Worm (Caenorhabditis elegans) whole organism, early embryonic: ENCODE results near the gene pes-10.

Source experiments
- B0310.2 ChIP-seq: sonication (generic microtip); optimal IDR thresholded peaks from 2 replicates; lab custom pipeline; 2016; ENCODE audit warnings: mild to moderate bottlenecking, missing genetic modification characterization, missing compliant biosample characterization
- F13C5.2 ChIP-seq: sonication (generic microtip); optimal IDR thresholded peaks from 2 replicates; lab custom pipeline; 2017; ENCODE audit warnings: mild to moderate bottlenecking, missing genetic modification characterization, inconsistent platforms, missing compliant biosample characterization
- aly-1 ChIP-seq: sonication (generic microtip); optimal IDR thresholded peaks from 2 replicates; lab custom pipeline; 2016; ENCODE audit warnings: missing genetic modification characterization, missing compliant biosample characterization
- ama-1 ChIP-seq: fragments of 150-350 bp; optimal IDR thresholded peaks from 2 replicates; lab custom pipeline; 2014
- ceh-13 ChIP-seq: fragments of 200-800 bp; sonication (Bioruptor generic); optimal IDR thresholded peaks from 2 replicates; lab custom pipeline; 2018; ENCODE audit warnings: mild to moderate bottlenecking, missing genetic modification characterization, missing compliant biosample characterization
- flt-1 ChIP-seq: fragments of 200-800 bp; sonication (Bioruptor generic); IDR thresholded peaks from 2 replicates; pipeline ENCODE4 v1.3.6; 2022; ENCODE audit warnings: missing genetic modification characterization, missing compliant biosample characterization
- hmg-4 ChIP-seq: fragments of 200-800 bp; sonication (Bioruptor generic); optimal IDR thresholded peaks from 2 replicates; lab custom pipeline; 2018; ENCODE audit warnings: mild to moderate bottlenecking, missing genetic modification characterization, missing compliant biosample characterization
- hnd-1 ChIP-seq: sonication (generic microtip); optimal IDR thresholded peaks from 2 replicates; lab custom pipeline; 2016; ENCODE audit warnings: missing genetic modification characterization, missing compliant biosample characterization
- pes-1 ChIP-seq: fragments of 200-800 bp; sonication (Bioruptor generic); IDR thresholded peaks from 2 replicates; pipeline ENCODE4 v1.3.6; 2022; ENCODE audit warnings: missing genetic modification reagents, missing genetic modification characterization, missing compliant biosample characterization
- scrt-1 ChIP-seq: fragments of 200-800 bp; sonication (Bioruptor generic); IDR thresholded peaks from 2 replicates; pipeline ENCODE4 v1.3.6; 2022; ENCODE audit warnings: missing genetic modification characterization, missing compliant biosample characterization
- sea-1 ChIP-seq: fragments of 200-800 bp; sonication (Bioruptor generic); conservative IDR thresholded peaks from 2 replicates; pipeline ENCODE4 v1.3.6; 2022; ENCODE audit warnings: missing genetic modification characterization, missing compliant biosample characterization
- tbx-11 ChIP-seq: fragments of 200-800 bp; sonication (Bioruptor generic); IDR thresholded peaks from 2 replicates; pipeline ENCODE4 v1.3.6; 2022; ENCODE audit warnings: missing genetic modification characterization, missing compliant biosample characterization
- tbx-37 ChIP-seq: fragments of 200-800 bp; sonication (Bioruptor generic); conservative IDR thresholded peaks from 2 replicates; pipeline ENCODE4 v1.3.6; 2022; ENCODE audit warnings: missing genetic modification reagents, missing genetic modification characterization, missing compliant biosample characterization
- tra-4 ChIP-seq: sonication (generic microtip); optimal IDR thresholded peaks from 2 replicates; lab custom pipeline; 2017; ENCODE audit warnings: missing genetic modification characterization, missing compliant biosample characterization

DNA sequence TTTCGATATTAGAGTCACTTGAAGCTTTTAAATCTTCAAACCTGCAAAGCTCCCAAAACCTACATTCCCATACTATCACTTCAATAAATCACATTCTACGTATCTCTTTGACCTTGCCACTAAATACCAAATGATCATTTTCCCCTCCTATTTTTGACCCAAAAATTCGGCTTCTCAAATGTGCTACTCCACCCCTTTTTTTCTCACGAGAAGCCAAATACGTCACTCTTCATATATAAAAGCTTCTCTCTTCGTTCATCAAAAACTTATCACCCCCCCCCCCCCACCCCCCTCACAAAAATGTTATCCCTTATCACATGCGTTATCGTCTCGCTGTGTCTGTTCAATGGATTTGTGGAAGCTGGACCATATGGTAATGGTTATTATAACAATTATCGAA lies 20.9 kb downstream of the pes-10 start, which contains the start of gene Y46G5A.38:
- TF ChIP-seq ama-1 (lab: Kevin White, UChicago) (no peak), ceh-13 (no peak), flt-1 (GFP tag; lab: Robert Waterston, UW) (no peak), B0310.2 (tag; lab: Kevin White, UChicago) (no peak), tbx-11 (GFP tag; lab: Robert Waterston, UW) (no peak), sea-1 (GFP tag; lab: Robert Waterston, UW) (no peak), pes-1 (no peak), tra-4 (tag; lab: Kevin White, UChicago) (no peak), aly-1 (tag; lab: Kevin White, UChicago) (no peak), hmg-4 (no peak), F13C5.2 (tag; lab: Kevin White, UChicago) (no peak), hnd-1 (tag; lab: Kevin White, UChicago) (no peak), tbx-37 (GFP tag; lab: Robert Waterston, UW) (no peak), scrt-1 (GFP tag; lab: Robert Waterston, UW) (no peak)
